Fruit fly (Drosophila melanogaster): ENCODE measurements around the gene CG34002.
"Not testable (repeated sequence)": the region's sequence is repeated elsewhere in the genome, so short reads cannot be mapped to it uniquely, and the experiment has no call there.

The CG34002 gene

dm6 chr3L:17858174-17858573 lies at the start of gene CG34002:
Gene CG34002, plus strand, starts transcription at chr3L:17858474.
- not testable (repeated sequence) for TF ChIP-seq CTCF, CG8478 (optimal IDR thresholded peaks at IDR 0.05)

- TF ChIP-seq CTCF (optimal IDR thresholded peaks at IDR 0.05) (no peak), CG8478 (optimal IDR thresholded peaks at IDR 0.05) (no peak)
Observed at dm6 chr3L:17808597-17809213, 49.6 kb upstream of the CG34002 start, which contains the start of gene CG32191. Gene CG32191, minus strand, starts transcription at chr3L:17809146.

- TF ChIP-seq CTCF (optimal IDR thresholded peaks at IDR 0.05) (no peak), CG8478 (optimal IDR thresholded peaks at IDR 0.05) (no peak)
Observed at dm6 chr3L:17814036-17814435, 44.2 kb upstream of the CG34002 start, which contains the start of gene Cln3. Gene Cln3, minus strand, starts transcription at chr3L:17814119.

dm6 chr3L:17817821-17818220 lies 40.5 kb upstream of the CG34002 start, which contains the start of gene Ir75a:
Gene Ir75a, minus strand, starts transcription at chr3L:17817921.
- TF ChIP-seq CG8478 (optimal IDR thresholded peaks at IDR 0.05) (no peak), CTCF (optimal IDR thresholded peaks at IDR 0.05) (no peak)

- TF ChIP-seq CG8478 (optimal IDR thresholded peaks at IDR 0.05) = no peak
- no peak for TF ChIP-seq CTCF (optimal IDR thresholded peaks at IDR 0.05)
Observed at dm6 chr3L:17820093-17820492, 38.2 kb upstream of the CG34002 start, which contains the start of gene Ir75b. Gene Ir75b, minus strand, starts transcription at chr3L:17820193.

- no peak for TF ChIP-seq CTCF (optimal IDR thresholded peaks at IDR 0.05)
- no peak for TF ChIP-seq CG8478 (optimal IDR thresholded peaks at IDR 0.05)
Observed at dm6 chr3L:17822784-17823383, 35.4 kb upstream of the CG34002 start, which contains the start of the genes Ir75c and Grd. Gene Ir75c, minus strand, starts transcription at chr3L:17822834. Gene Grd, plus strand, starts transcription at chr3L:17823333.

- TF ChIP-seq CTCF (optimal IDR thresholded peaks at IDR 0.05) = no peak
- no peak for TF ChIP-seq CG8478 (optimal IDR thresholded peaks at IDR 0.05)
Observed at dm6 chr3L:17833525-17833924, 24.7 kb upstream of the CG34002 start, which contains the start of gene CG32188. Gene CG32188, minus strand, starts transcription at chr3L:17833625.

- no peak for TF ChIP-seq CG8478 (optimal IDR thresholded peaks at IDR 0.05)
- no peak for TF ChIP-seq CTCF (optimal IDR thresholded peaks at IDR 0.05)
Observed at dm6 chr3L:17835074-17835473, 23.2 kb upstream of the CG34002 start, which contains the start of gene CG32189. Gene CG32189, minus strand, starts transcription at chr3L:17835174.

dm6 chr3L:17841085-17841606 lies 17.1 kb upstream of the CG34002 start, which contains the start of gene CG5577:
Gene CG5577, minus strand, starts transcription at chr3L:17841427.
- TF ChIP-seq CG8478 (optimal IDR thresholded peaks at IDR 0.05) (no peak), CTCF (optimal IDR thresholded peaks at IDR 0.05) (no peak)

dm6 chr3L:17842892-17843703 lies 15.2 kb upstream of the CG34002 start, which contains the start of gene CG5567:
Gene CG5567, minus strand, starts transcription at chr3L:17843544.
- TF ChIP-seq CTCF (optimal IDR thresholded peaks at IDR 0.05) (no peak), CG8478 (optimal IDR thresholded peaks at IDR 0.05) (no peak)

dm6 chr3L:17846169-17846981 lies 11.9 kb upstream of the CG34002 start, which contains the start of the genes MED19 and CG7430:
Gene MED19, minus strand, starts transcription at chr3L:17846501.
Gene CG7430, plus strand, starts transcription at chr3L:17846916.
- TF ChIP-seq CG8478 (optimal IDR thresholded peaks at IDR 0.05) (no peak), CTCF (optimal IDR thresholded peaks at IDR 0.05) (peak; percentile 19 to 28)

dm6 chr3L:17846982-17847355 lies 11.3 kb upstream of the CG34002 start:
- TF ChIP-seq CG8478 (optimal IDR thresholded peaks at IDR 0.05) = no peak
- no peak for TF ChIP-seq CTCF (optimal IDR thresholded peaks at IDR 0.05)

- TF ChIP-seq CG8478 (optimal IDR thresholded peaks at IDR 0.05) (no peak), CTCF (optimal IDR thresholded peaks at IDR 0.05) (no peak)
Observed at dm6 chr3L:17849517-17849916, 8.8 kb upstream of the CG34002 start, which contains the start of gene TrpRS-m. Gene TrpRS-m, plus strand, starts transcription at chr3L:17849727.

Data from S2 (cell line).